Fruit fly (Drosophila melanogaster): ENCODE measurements around the gene CG17107.

DNA sequence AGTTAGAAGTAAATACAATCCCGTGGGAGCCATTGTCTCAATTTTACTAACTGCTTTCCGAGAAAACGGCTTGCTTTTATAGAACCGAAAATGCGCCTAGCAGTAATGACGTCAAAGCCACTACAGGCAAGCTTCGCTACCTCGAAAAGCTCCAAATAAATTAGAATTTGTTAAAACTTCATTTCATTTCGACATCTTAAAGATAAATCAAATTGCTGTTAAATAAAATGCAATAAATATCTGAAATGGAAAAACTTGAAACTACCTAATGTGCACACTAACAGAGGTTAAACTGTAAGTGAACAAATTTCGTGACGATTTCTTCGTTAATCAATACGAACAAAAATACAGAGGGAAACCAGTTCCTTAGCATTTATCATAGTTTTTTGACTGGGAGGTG lies 16.3 kb downstream of the CG17107 start, which contains the start of gene CG7300:
- TF ChIP-seq CG8478 (optimal IDR thresholded peaks at IDR 0.05) (no peak), pan (optimal IDR thresholded peaks at IDR 0.05) (no peak), EcR (GFP tag; optimal IDR thresholded peaks at IDR 0.05) (no peak), psq (optimal IDR thresholded peaks at IDR 0.05) (no peak), Dll (optimal IDR thresholded peaks at IDR 0.05) (no peak)

All from whole organism.